Worm (Caenorhabditis elegans) whole organism, L4 larva: ENCODE data around the gene ZK1098.12.

ENCODE experiments used
- T26A8.4 ChIP-seq: fragments of 200-800 bp; sonication (Bioruptor generic); IDR thresholded peaks from 2 replicates; pipeline ENCODE4 v1.3.6; 2022; ENCODE audit warnings: missing genetic modification characterization, missing compliant biosample characterization
- Y48G9A.11 ChIP-seq: fragments of 200-800 bp; sonication (Bioruptor generic); IDR thresholded peaks from 2 replicates; pipeline ENCODE4 v1.3.6; 2022; ENCODE audit warnings: missing genetic modification reagents, missing genetic modification characterization, missing compliant biosample characterization
- aha-1 ChIP-seq: fragments of 150-350 bp; peaks from one replicate; lab custom pipeline; 2014; ENCODE audit warnings: missing biosample characterization, missing genetic modification characterization
- aly-2 ChIP-seq: sonication (generic microtip); optimal IDR thresholded peaks from 2 replicates; lab custom pipeline; 2018; ENCODE audit warnings: missing biosample characterization, missing genetic modification characterization
- arid-1 ChIP-seq: fragments of 200-800 bp; sonication (Bioruptor generic); conservative IDR thresholded peaks from 2 replicates; pipeline ENCODE4 v1.3.6; 2022; ENCODE audit warnings: missing genetic modification reagents, missing genetic modification characterization, missing compliant biosample characterization
- attf-4 ChIP-seq: sonication (generic microtip); optimal IDR thresholded peaks from 3 replicates; lab custom pipeline; 2017; ENCODE audit warnings: missing biosample characterization, missing genetic modification characterization
- ceh-62 ChIP-seq: sonication (generic microtip); optimal IDR thresholded peaks from 2 replicates; lab custom pipeline; 2017; ENCODE audit warnings: missing biosample characterization, missing genetic modification characterization
- cey-2 ChIP-seq: sonication (generic microtip); optimal IDR thresholded peaks from 3 replicates; lab custom pipeline; 2017; ENCODE audit warnings: missing genetic modification characterization, mild to moderate bottlenecking, missing compliant biosample characterization, antibody characterized with exemption, borderline replicate concordance; ENCODE audit not compliant: insufficient read depth
- dmd-6 ChIP-seq: fragments of 200-800 bp; sonication (Bioruptor generic); IDR thresholded peaks from 2 replicates; pipeline ENCODE4 v1.3.6; 2022; ENCODE audit warnings: missing genetic modification reagents, missing genetic modification characterization, missing compliant biosample characterization
- dmd-9 ChIP-seq: fragments of 200-800 bp; sonication (Bioruptor generic); IDR thresholded peaks from 2 replicates; pipeline ENCODE4 v1.3.6; 2022; ENCODE audit warnings: missing genetic modification reagents, missing genetic modification characterization, missing compliant biosample characterization
- dpl-1 ChIP-seq: fragments of 150-350 bp; optimal IDR thresholded peaks from 2 replicates; lab custom pipeline; 2014; ENCODE audit warnings: missing biosample characterization, missing genetic modification reagents, missing genetic modification characterization
- duxl-1 ChIP-seq: sonication (generic microtip); optimal IDR thresholded peaks from 2 replicates; lab custom pipeline; 2016; ENCODE audit warnings: mild to moderate bottlenecking, missing genetic modification characterization, moderate library complexity, missing compliant biosample characterization; ENCODE audit not compliant: poor library complexity
- dve-1 ChIP-seq: sonication (generic microtip); optimal IDR thresholded peaks from 2 replicates; lab custom pipeline; 2017; ENCODE audit warnings: antibody characterized with exemption, mild to moderate bottlenecking, missing genetic modification characterization, missing compliant biosample characterization; ENCODE audit not compliant: insufficient read depth
- gei-8 ChIP-seq: fragments of 200-800 bp; sonication (Bioruptor generic); optimal IDR thresholded peaks from 2 replicates; lab custom pipeline; 2018; ENCODE audit warnings: mild to moderate bottlenecking, missing genetic modification characterization, missing compliant biosample characterization
- hlh-30 ChIP-seq: sonication (generic microtip); optimal IDR thresholded peaks from 2 replicates; lab custom pipeline; 2017; ENCODE audit warnings: antibody characterized with exemption, mild to moderate bottlenecking, missing genetic modification characterization, missing compliant biosample characterization; ENCODE audit not compliant: insufficient read depth
- lin-13 ChIP-seq: fragments of 150-350 bp; optimal IDR thresholded peaks from 2 replicates; lab custom pipeline; 2014; ENCODE audit warnings: missing biosample characterization, missing genetic modification reagents, missing genetic modification characterization
- lin-29 ChIP-seq: fragments of 200-800 bp; sonication (Bioruptor generic); IDR thresholded peaks from 2 replicates; pipeline ENCODE4 v1.3.6; 2022; ENCODE audit warnings: missing genetic modification reagents, missing genetic modification characterization, missing compliant biosample characterization
- lin-38 ChIP-seq: fragments of 200-800 bp; sonication (Bioruptor generic); IDR thresholded peaks from 2 replicates; pipeline ENCODE4 v1.3.6; 2022; ENCODE audit warnings: missing genetic modification reagents, missing genetic modification characterization, missing compliant biosample characterization
- lsy-2 ChIP-seq, 2 experiments: fragments of 150-350 bp in 1 of 2; sonication (generic microtip) in 1 of 2; optimal IDR thresholded peaks; 2 replicates each; lab custom pipeline; 2014 to 2017; ENCODE audit warnings: missing biosample characterization in 2 of 2, missing genetic modification characterization in 2 of 2
- madf-5 ChIP-seq, 2 experiments: fragments of 200-800 bp; sonication (Bioruptor generic); IDR thresholded peaks; 2 replicates each; pipeline ENCODE4 v1.3.6; 2022; ENCODE audit warnings: missing compliant biosample characterization in 2 of 2, missing genetic modification characterization in 2 of 2
- mep-1 ChIP-seq: fragments of 150-350 bp; sonication (generic microtip); optimal IDR thresholded peaks from 3 replicates; lab custom pipeline; 2014; ENCODE audit warnings: missing biosample characterization, missing genetic modification characterization
- mxl-2 ChIP-seq: fragments of 200-800 bp; sonication (Bioruptor generic); conservative IDR thresholded peaks from 2 replicates; pipeline ENCODE4 v1.3.6; 2022; ENCODE audit warnings: missing genetic modification reagents, missing genetic modification characterization, missing compliant biosample characterization
- mxl-3 ChIP-seq: fragments of 200-800 bp; sonication (Bioruptor generic); optimal IDR thresholded peaks from 2 replicates; lab custom pipeline; 2018; ENCODE audit warnings: mild to moderate bottlenecking, missing genetic modification characterization, missing compliant biosample characterization
- nhr-25 ChIP-seq: sonication (generic microtip); optimal IDR thresholded peaks from 2 replicates; lab custom pipeline; 2017; ENCODE audit warnings: missing genetic modification characterization, mild to moderate bottlenecking, missing compliant biosample characterization, antibody characterized with exemption, moderate library complexity, borderline replicate concordance; ENCODE audit not compliant: insufficient read depth
- nhr-28 ChIP-seq: fragments of 150-350 bp; optimal IDR thresholded peaks from 2 replicates; lab custom pipeline; 2014; ENCODE audit warnings: missing biosample characterization, missing genetic modification characterization
- nhr-42 ChIP-seq: fragments of 200-800 bp; sonication (Bioruptor generic); IDR thresholded peaks from 2 replicates; pipeline ENCODE4 v1.3.6; 2022; ENCODE audit warnings: missing genetic modification characterization, missing compliant biosample characterization
- nhr-6 ChIP-seq: fragments of 150-350 bp; optimal IDR thresholded peaks from 2 replicates; lab custom pipeline; 2014; ENCODE audit warnings: missing biosample characterization, missing genetic modification characterization
- sdz-12 ChIP-seq: fragments of 200-800 bp; sonication (Bioruptor generic); optimal IDR thresholded peaks from 2 replicates; lab custom pipeline; 2018; ENCODE audit warnings: mild to moderate bottlenecking, missing genetic modification characterization, missing compliant biosample characterization
- snpc-1.2 ChIP-seq: fragments of 200-800 bp; sonication (Bioruptor generic); IDR thresholded peaks from 2 replicates; pipeline ENCODE4 v1.3.6; 2022; ENCODE audit warnings: missing genetic modification reagents, missing genetic modification characterization, missing compliant biosample characterization
- tag-97 ChIP-seq: fragments of 200-800 bp; sonication (Bioruptor generic); IDR thresholded peaks from 2 replicates; pipeline ENCODE4 v1.3.6; 2022; ENCODE audit warnings: missing genetic modification characterization, missing compliant biosample characterization
- unc-130 ChIP-seq: sonication (generic microtip); optimal IDR thresholded peaks from 2 replicates; lab custom pipeline; 2016; ENCODE audit warnings: missing genetic modification reagents, missing genetic modification characterization, missing compliant biosample characterization
- unc-62 ChIP-seq, 3 experiments: fragments of 150-350 bp in 1 of 3; sonication (generic microtip); optimal IDR thresholded peaks in 2 of 3; peaks in 1 of 3; 1 replicate in 1 of 3; 2 replicates in 2 of 3; lab custom pipeline; 2014 to 2017; ENCODE audit warnings: missing biosample characterization in 3 of 3, missing genetic modification characterization in 3 of 3, missing genetic modification reagents in 3 of 3, missing genotype in 1 of 3
- zip-2 ChIP-seq: fragments of 150-350 bp; optimal IDR thresholded peaks from 2 replicates; lab custom pipeline; 2014; ENCODE audit warnings: missing biosample characterization, missing genetic modification characterization
- ztf-7 ChIP-seq: fragments of 150-350 bp; optimal IDR thresholded peaks from 2 replicates; lab custom pipeline; 2014; ENCODE audit warnings: missing biosample characterization, missing genetic modification characterization

ZK1098.12 gene

DNA sequence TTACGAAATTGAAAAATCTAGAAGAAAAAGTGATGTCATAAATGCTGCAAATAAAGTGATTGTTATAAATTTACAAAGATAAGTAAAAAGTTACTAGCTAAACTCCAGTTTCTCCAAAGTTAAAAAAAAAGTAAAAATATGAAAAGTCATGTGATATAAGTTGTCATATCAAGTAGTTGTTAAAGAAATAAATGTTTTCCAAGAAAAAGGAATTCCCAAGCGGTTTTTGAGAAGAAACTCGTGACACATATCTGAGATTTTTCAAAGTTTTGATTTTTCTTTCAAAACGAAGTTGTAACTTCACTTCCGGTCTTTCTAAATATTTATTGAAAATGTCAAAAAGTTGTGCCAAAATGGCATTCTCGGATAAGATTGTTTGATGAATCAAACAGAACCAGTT lies 43.8 kb upstream of the ZK1098.12 start:
- TF ChIP-seq gei-8 (GFP tag; lab: Kevin White, UChicago) (no peak), lin-29 (GFP tag; lab: Robert Waterston, UW) (no peak), unc-62 (GFP tag; optimal IDR thresholded peaks at IDR 0.05 in 1 of 2; lab: Kevin White, UChicago) (peak in 1 of 2 experiments; percentile 83), unc-62 (tag; optimal IDR thresholded peaks at IDR 0.05; lab: Kevin White, UChicago) (no peak), mep-1 (peak; percentile 42), tag-97 (GFP tag; lab: Robert Waterston, UW) (no peak), dpl-1 (GFP tag; lab: Kevin White, UChicago) (no peak), hlh-30 (tag; lab: Kevin White, UChicago) (peak; percentile 21), attf-4 (no peak), T26A8.4 (GFP tag; lab: Robert Waterston, UW) (no peak), lsy-2 (tag; optimal IDR thresholded peaks at IDR 0.05; lab: Kevin White, UChicago) (peak in 1 of 2 experiments; percentile 38), cey-2 (tag; lab: Kevin White, UChicago) (no peak), duxl-1 (tag; lab: Kevin White, UChicago) (no peak)

DNA sequence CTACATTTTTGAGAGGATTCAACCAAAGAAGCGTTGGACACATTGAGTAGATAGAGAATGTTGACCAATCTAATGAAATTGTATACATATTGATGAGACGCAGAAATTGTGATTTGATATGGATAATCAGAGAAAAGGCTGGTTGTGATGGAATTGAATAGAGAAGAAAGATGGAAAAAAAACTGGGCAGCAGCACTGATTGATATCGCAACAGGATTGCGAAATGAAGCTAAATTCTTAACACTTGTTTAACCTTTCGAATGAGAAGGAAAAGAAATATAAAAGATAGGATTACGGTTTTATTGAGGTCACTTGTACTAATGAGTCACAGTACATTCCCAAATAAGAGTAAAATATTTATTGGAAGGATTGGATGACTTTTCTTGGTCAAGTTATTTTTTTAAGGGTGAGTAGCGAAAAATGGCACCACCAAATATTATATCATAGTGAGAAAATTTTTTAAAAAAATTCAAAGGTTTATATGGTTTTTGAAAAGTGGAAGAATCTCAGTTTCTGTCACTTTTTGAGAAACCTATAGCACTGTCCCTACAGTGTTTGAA lies 42.7 kb upstream of the ZK1098.12 start:
- TF ChIP-seq aha-1 (tag; lab: Kevin White, UChicago) (peak; percentile 85), madf-5 (GFP tag; IDR thresholded peaks at IDR 0.05; lab: Robert Waterston, UW) (no peak), nhr-42 (no peak), sdz-12 (GFP tag; lab: Kevin White, UChicago) (no peak), mxl-3 (GFP tag; lab: Kevin White, UChicago) (peak; percentile 33), zip-2 (no peak), aly-2 (tag; lab: Kevin White, UChicago) (no peak), lsy-2 (tag; optimal IDR thresholded peaks at IDR 0.05; lab: Kevin White, UChicago) (peak in 1 of 2 experiments; percentile 31), nhr-28 (tag; lab: Kevin White, UChicago) (peak; percentile 65), unc-62 (GFP tag; optimal IDR thresholded peaks at IDR 0.05 in 1 of 2; lab: Kevin White, UChicago) (peak in 1 of 2 experiments; percentile 96), unc-62 (tag; optimal IDR thresholded peaks at IDR 0.05; lab: Kevin White, UChicago) (no peak), dmd-6 (GFP tag; lab: Robert Waterston, UW) (no peak), nhr-25 (tag; lab: Kevin White, UChicago) (peak; percentile 11), dve-1 (tag; lab: Kevin White, UChicago) (peak; percentile 10)
- TF ChIP-seq, all 104 proteins: peak for 7

DNA sequence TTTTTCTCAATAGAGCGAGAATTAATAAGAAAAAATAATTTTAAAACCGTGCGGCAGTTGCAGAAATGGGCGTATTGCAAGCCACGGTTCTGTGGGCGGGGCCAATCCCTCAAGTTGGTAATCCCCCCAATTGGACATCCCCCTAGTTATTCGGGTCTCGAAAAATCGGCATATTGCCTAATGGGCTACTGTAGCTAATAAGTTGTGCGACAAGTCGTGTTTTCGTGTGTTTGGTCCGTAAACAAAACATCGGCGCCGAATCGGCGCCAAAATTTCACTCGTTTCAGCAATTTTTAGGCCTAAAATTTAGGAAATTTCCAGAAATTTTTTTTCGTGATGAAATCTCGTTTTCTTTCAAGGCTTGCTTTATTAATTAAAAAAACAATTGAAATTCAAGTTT lies 40.6 kb upstream of the ZK1098.12 start:
- no peak for TF ChIP-seq mxl-2 (GFP tag; lab: Robert Waterston, UW)
- TF ChIP-seq nhr-6 (tag; lab: Kevin White, UChicago), result no peak
- TF ChIP-seq snpc-1.2 (GFP tag; lab: Robert Waterston, UW), result peak; percentile 67; the same call in 1 of the 2 replicates
- no peak for TF ChIP-seq lin-13 (GFP tag; lab: Kevin White, UChicago)
- TF ChIP-seq arid-1, result 0 out of 2 replicates have a peak, but pooled peaks have one; percentile 5
- TF ChIP-seq unc-130 (GFP tag; lab: Kevin White, UChicago), result peak; percentile 65
- peak; percentile 61 for TF ChIP-seq lin-38 (GFP tag; lab: Robert Waterston, UW)
- no peak for TF ChIP-seq ztf-7
- TF ChIP-seq ceh-62 (tag; lab: Kevin White, UChicago), result no peak
- peak; percentile 54; the same call in 1 of the 2 replicates for TF ChIP-seq Y48G9A.11 (GFP tag; lab: Robert Waterston, UW)
- TF ChIP-seq dmd-6 (GFP tag; lab: Robert Waterston, UW), result no peak
- TF ChIP-seq dmd-9 (GFP tag; lab: Robert Waterston, UW), result 0 out of 2 replicates have a peak, but pooled peaks have one; percentile 28
